Worm (Caenorhabditis elegans) whole organism, mixed stage, embryonic: ENCODE results near the gene nsph-3.1.

Experiments
- M03D4.4 ChIP-seq: sonication (generic microtip); optimal IDR thresholded peaks from 2 replicates; lab custom pipeline; 2017; ENCODE audit warnings: mild to moderate bottlenecking, missing genetic modification characterization, missing compliant biosample characterization
- bed-3 ChIP-seq: fragments of 200-800 bp; sonication (Bioruptor generic); optimal IDR thresholded peaks from 3 replicates; lab custom pipeline; 2018; ENCODE audit warnings: mild to moderate bottlenecking, missing genetic modification characterization, moderate library complexity, missing compliant biosample characterization
- blmp-1 ChIP-seq: fragments of 150-350 bp; optimal IDR thresholded peaks from 2 replicates; lab custom pipeline; 2014; ENCODE audit warnings: missing biosample characterization, missing genetic modification characterization
- ceh-39 ChIP-seq: fragments of 150-350 bp; optimal IDR thresholded peaks from 2 replicates; lab custom pipeline; 2014; ENCODE audit warnings: missing biosample characterization, missing genetic modification characterization
- ceh-43 ChIP-seq: fragments of 200-800 bp; sonication (Bioruptor generic); optimal IDR thresholded peaks from 2 replicates; lab custom pipeline; 2018; ENCODE audit warnings: mild to moderate bottlenecking, missing genetic modification characterization, moderate library complexity, missing compliant biosample characterization
- ceh-83 ChIP-seq: fragments of 200-800 bp; sonication (Bioruptor generic); optimal IDR thresholded peaks from 2 replicates; lab custom pipeline; 2018; ENCODE audit warnings: mild to moderate bottlenecking, missing genetic modification characterization, missing compliant biosample characterization
- ces-1 ChIP-seq: fragments of 150-350 bp; optimal IDR thresholded peaks from 2 replicates; lab custom pipeline; 2014; ENCODE audit warnings: missing biosample characterization, missing genetic modification reagents, missing genetic modification characterization
- cnd-1 ChIP-seq: fragments of 200-800 bp; sonication (Bioruptor generic); optimal IDR thresholded peaks from 2 replicates; lab custom pipeline; 2018; ENCODE audit warnings: mild to moderate bottlenecking, missing genetic modification characterization, missing compliant biosample characterization
- drap-1 ChIP-seq: fragments of 200-800 bp; sonication (Bioruptor generic); optimal IDR thresholded peaks from 3 replicates; lab custom pipeline; 2018; ENCODE audit warnings: mild to moderate bottlenecking, missing genetic modification characterization, missing compliant biosample characterization
- elt-1 ChIP-seq: sonication (generic microtip); optimal IDR thresholded peaks from 2 replicates; lab custom pipeline; 2017; ENCODE audit warnings: missing genetic modification characterization, mild to moderate bottlenecking, missing compliant biosample characterization, antibody characterized with exemption, moderate library complexity, borderline replicate concordance; ENCODE audit not compliant: insufficient read depth
- elt-3 ChIP-seq: fragments of 150-350 bp; optimal IDR thresholded peaks from 2 replicates; lab custom pipeline; 2014; ENCODE audit warnings: missing biosample characterization, missing genetic modification characterization
- flh-1 ChIP-seq: fragments of 200-800 bp; sonication (Bioruptor generic); optimal IDR thresholded peaks from 2 replicates; lab custom pipeline; 2018; ENCODE audit warnings: mild to moderate bottlenecking, missing genetic modification characterization, moderate library complexity, missing compliant biosample characterization
- ham-2 ChIP-seq: fragments of 200-800 bp; sonication (Bioruptor generic); optimal IDR thresholded peaks from 2 replicates; lab custom pipeline; 2018; ENCODE audit warnings: mild to moderate bottlenecking, missing genetic modification characterization, missing compliant biosample characterization
- hlh-1 ChIP-seq: fragments of 150-350 bp; optimal IDR thresholded peaks from 2 replicates; lab custom pipeline; 2014; ENCODE audit warnings: missing biosample characterization, missing genetic modification reagents, missing genetic modification characterization
- lin-13 ChIP-seq: fragments of 150-350 bp; optimal IDR thresholded peaks from 2 replicates; lab custom pipeline; 2014; ENCODE audit warnings: missing biosample characterization, missing genetic modification characterization
- lin-32 ChIP-seq: fragments of 200-800 bp; sonication (Bioruptor generic); optimal IDR thresholded peaks from 2 replicates; lab custom pipeline; 2018; ENCODE audit warnings: mild to moderate bottlenecking, missing genetic modification characterization, missing compliant biosample characterization
- lsy-2 ChIP-seq: fragments of 150-350 bp; optimal IDR thresholded peaks from 2 replicates; lab custom pipeline; 2014; ENCODE audit warnings: missing biosample characterization, missing genetic modification characterization
- mab-5 ChIP-seq: fragments of 150-350 bp; optimal IDR thresholded peaks from 2 replicates; lab custom pipeline; 2014; ENCODE audit warnings: missing biosample characterization, missing genetic modification characterization
- mep-1 ChIP-seq: fragments of 150-350 bp; optimal IDR thresholded peaks from 2 replicates; lab custom pipeline; 2017; ENCODE audit warnings: missing biosample characterization, missing genetic modification reagents, missing genetic modification characterization, inconsistent platforms
- mls-2 ChIP-seq: sonication (generic microtip); optimal IDR thresholded peaks from 2 replicates; lab custom pipeline; 2016; ENCODE audit warnings: mild to moderate bottlenecking, missing genetic modification characterization, moderate library complexity, missing compliant biosample characterization
- nhr-12 ChIP-seq: fragments of 150-350 bp; optimal IDR thresholded peaks from 2 replicates; lab custom pipeline; 2014; ENCODE audit warnings: missing biosample characterization, missing genetic modification characterization
- nhr-2 ChIP-seq: fragments of 150-350 bp; optimal IDR thresholded peaks from 2 replicates; lab custom pipeline; 2014; ENCODE audit warnings: missing biosample characterization, missing genetic modification characterization
- nhr-237 ChIP-seq: fragments of 150-350 bp; optimal IDR thresholded peaks from 2 replicates; lab custom pipeline; 2014; ENCODE audit warnings: missing biosample characterization, missing genetic modification characterization
- nhr-28 ChIP-seq: fragments of 150-350 bp; optimal IDR thresholded peaks from 2 replicates; lab custom pipeline; 2014; ENCODE audit warnings: missing biosample characterization, missing genetic modification characterization
- nhr-76 ChIP-seq: sonication (generic microtip); optimal IDR thresholded peaks from 2 replicates; lab custom pipeline; 2017; ENCODE audit warnings: missing biosample characterization, missing genetic modification characterization
- pha-4 ChIP-seq: fragments of 150-350 bp; optimal IDR thresholded peaks from 2 replicates; lab custom pipeline; 2018; ENCODE audit warnings: missing biosample characterization, missing genetic modification reagents, missing genetic modification characterization
- sem-2 ChIP-seq: fragments of 200-800 bp; sonication (Bioruptor generic); optimal IDR thresholded peaks from 2 replicates; lab custom pipeline; 2018; ENCODE audit warnings: mild to moderate bottlenecking, missing genetic modification characterization, missing compliant biosample characterization
- snpc-4 ChIP-seq: fragments of 150-350 bp; optimal IDR thresholded peaks from 2 replicates; lab custom pipeline; 2014; ENCODE audit warnings: missing biosample characterization, missing genetic modification characterization
- sptf-1 ChIP-seq: sonication (generic microtip); optimal IDR thresholded peaks from 2 replicates; lab custom pipeline; 2017; ENCODE audit warnings: mild to moderate bottlenecking, missing genetic modification characterization, moderate library complexity, missing compliant biosample characterization
- tbx-8 ChIP-seq: fragments of 200-800 bp; sonication (Bioruptor generic); optimal IDR thresholded peaks from 2 replicates; lab custom pipeline; 2018; ENCODE audit warnings: mild to moderate bottlenecking, missing genetic modification characterization, moderate library complexity, missing compliant biosample characterization
- unc-120 ChIP-seq: sonication (generic microtip); optimal IDR thresholded peaks from 2 replicates; lab custom pipeline; 2017; ENCODE audit warnings: missing genetic modification characterization, missing compliant biosample characterization; ENCODE audit not compliant: poor library complexity, severe bottlenecking
- unc-39 ChIP-seq: fragments of 150-350 bp; optimal IDR thresholded peaks from 2 replicates; lab custom pipeline; 2014; ENCODE audit warnings: missing biosample characterization, missing genetic modification characterization
- unc-62 ChIP-seq: fragments of 150-350 bp; optimal IDR thresholded peaks from 2 replicates; lab custom pipeline; 2014; ENCODE audit warnings: missing biosample characterization, missing genetic modification reagents, missing genetic modification characterization
- zip-8 ChIP-seq: fragments of 150-350 bp; optimal IDR thresholded peaks from 2 replicates; lab custom pipeline; 2014; ENCODE audit warnings: missing biosample characterization, missing genetic modification characterization
- ztf-11 ChIP-seq: fragments of 150-350 bp; optimal IDR thresholded peaks from 2 replicates; lab custom pipeline; 2014; ENCODE audit warnings: missing biosample characterization, missing genetic modification characterization

The nsph-3.1 gene

ce11 chrIV:10936906-10937540 is 12.6 kb upstream of the nsph-3.1 start, which contains the start of gene fic-1:
Gene fic-1 (plus strand): TSS chrIV:10937454.
- TF ChIP-seq sptf-1 (tag; lab: Kevin White, UChicago) (no peak), M03D4.4 (tag; lab: Kevin White, UChicago) (no peak), ceh-83 (GFP tag; lab: Kevin White, UChicago) (no peak), unc-39 (tag; lab: Kevin White, UChicago) (no peak), drap-1 (GFP tag; lab: Kevin White, UChicago) (no peak), snpc-4 (tag; lab: Kevin White, UChicago) (no peak), lin-13 (tag; lab: Kevin White, UChicago) (no peak), nhr-12 (tag; lab: Kevin White, UChicago) (no peak), nhr-2 (tag; lab: Kevin White, UChicago) (no peak), nhr-28 (tag; lab: Kevin White, UChicago) (no peak), unc-62 (GFP tag; lab: Kevin White, UChicago) (no peak), lsy-2 (tag; lab: Kevin White, UChicago) (peak; percentile 0), mep-1 (peak; percentile 54), mab-5 (no peak), ham-2 (GFP tag; lab: Kevin White, UChicago) (no peak), blmp-1 (tag; lab: Kevin White, UChicago) (no peak), ces-1 (GFP tag; lab: Kevin White, UChicago) (peak; percentile 100), ceh-43 (GFP tag; lab: Kevin White, UChicago) (no peak), tbx-8 (GFP tag; lab: Kevin White, UChicago) (no peak), cnd-1 (tag; lab: Kevin White, UChicago) (no peak), zip-8 (tag; lab: Kevin White, UChicago) (no peak), mls-2 (tag; lab: Kevin White, UChicago) (no peak), bed-3 (no peak), lin-32 (GFP tag; lab: Kevin White, UChicago) (no peak), unc-120 (tag; lab: Kevin White, UChicago) (no peak), hlh-1 (no peak), flh-1 (GFP tag; lab: Kevin White, UChicago) (no peak), ceh-39 (tag; lab: Kevin White, UChicago) (peak; percentile 5), ztf-11 (tag; lab: Kevin White, UChicago) (no peak), pha-4 (no peak), elt-1 (tag; lab: Kevin White, UChicago) (no peak), sem-2 (GFP tag; lab: Kevin White, UChicago) (no peak), nhr-76 (tag; lab: Kevin White, UChicago) (no peak), elt-3 (tag; lab: Kevin White, UChicago) (no peak), nhr-237 (tag; lab: Kevin White, UChicago) (peak; percentile 56)

- TF ChIP-seq mls-2 (tag; lab: Kevin White, UChicago) (no peak), mab-5 (no peak), unc-39 (tag; lab: Kevin White, UChicago) (no peak), lsy-2 (tag; lab: Kevin White, UChicago) (no peak), sptf-1 (tag; lab: Kevin White, UChicago) (no peak), flh-1 (GFP tag; lab: Kevin White, UChicago) (no peak), nhr-76 (tag; lab: Kevin White, UChicago) (no peak), drap-1 (GFP tag; lab: Kevin White, UChicago) (no peak), ces-1 (GFP tag; lab: Kevin White, UChicago) (no peak), hlh-1 (no peak), mep-1 (no peak)
- TF ChIP-seq, all 35 proteins: peak for 0
Measured at ce11 chrIV:10948797-10949196, 813 bp upstream of the nsph-3.1 start, which contains the start of gene Y69E1A.1. Gene Y69E1A.1 (minus strand): TSS chrIV:10948897.
